Fruit fly (Drosophila melanogaster): ENCODE measurements around the gene alpha-Est1.

The alpha-Est1 gene

dm6 chr3R:7504989-7505761, 43.7 kb downstream of the alpha-Est1 start, which contains the start of gene alpha-Est9 (continued):
- no peak for TF ChIP-seq Sp1 (GFP tag; optimal IDR thresholded peaks at IDR 0.05)
- peak; percentile 55 for TF ChIP-seq h (GFP tag; optimal IDR thresholded peaks at IDR 0.05)
- no peak for TF ChIP-seq dsf (GFP tag; optimal IDR thresholded peaks at IDR 0.05; ENCODE audit: borderline replicate concordance)
- TF ChIP-seq sage (GFP tag; optimal IDR thresholded peaks at IDR 0.05), result no peak

- TF ChIP-seq Myc (optimal IDR thresholded peaks at IDR 0.05) (no peak), ey (GFP tag; optimal IDR thresholded peaks at IDR 0.05) (no peak)
Observed at dm6 chr3R:7503216-7503615, 45.7 kb downstream of the alpha-Est1 start.

- no peak for TF ChIP-seq GATAd (GFP tag; optimal IDR thresholded peaks at IDR 0.05)
- TF ChIP-seq h (GFP tag; optimal IDR thresholded peaks at IDR 0.05), result no peak
- no peak for TF ChIP-seq woc (GFP tag; optimal IDR thresholded peaks at IDR 0.05)
- TF ChIP-seq br (GFP tag; optimal IDR thresholded peaks at IDR 0.05), result no peak
- no peak for TF ChIP-seq jim (GFP tag; optimal IDR thresholded peaks at IDR 0.05)
- TF ChIP-seq Rel (GFP tag; optimal IDR thresholded peaks at IDR 0.05), result no peak
- no peak for TF ChIP-seq Rel (tag; optimal IDR thresholded peaks at IDR 0.05)
Observed at dm6 chr3R:7502276-7502675, 46.6 kb downstream of the alpha-Est1 start, which contains the start of gene Mics1. TSS of gene Mics1 (minus strand) at chr3R:7502376.

dm6 chr3R:7500513-7500912, 48.4 kb downstream of the alpha-Est1 start:
- TF ChIP-seq N (GFP tag; optimal IDR thresholded peaks at IDR 0.05) (no peak), h (GFP tag; optimal IDR thresholded peaks at IDR 0.05) (peak; percentile 33), rgr (GFP tag; optimal IDR thresholded peaks at IDR 0.05) (peak; percentile 31)

- TF ChIP-seq sage (GFP tag; optimal IDR thresholded peaks at IDR 0.05) (no peak), Abd-B (GFP tag; optimal IDR thresholded peaks at IDR 0.05) (no peak), Sp1 (GFP tag; optimal IDR thresholded peaks at IDR 0.05) (no peak), CG32264 (GFP tag; optimal IDR thresholded peaks at IDR 0.05) (no peak), HLH106 (tag; optimal IDR thresholded peaks at IDR 0.05) (no peak), OdsH (GFP tag; optimal IDR thresholded peaks at IDR 0.05) (no peak), h (GFP tag; optimal IDR thresholded peaks at IDR 0.05) (no peak), Hnf4 (GFP tag; optimal IDR thresholded peaks at IDR 0.05) (no peak), ey (GFP tag; optimal IDR thresholded peaks at IDR 0.05) (no peak), Hr83 (GFP tag; optimal IDR thresholded peaks at IDR 0.05; ENCODE audit: poor library complexity, severe bottlenecking) (no peak), tai (GFP tag; optimal IDR thresholded peaks at IDR 0.05) (no peak), lola (GFP tag; optimal IDR thresholded peaks at IDR 0.05) (no peak)
Observed at dm6 chr3R:7499488-7499887, 49.4 kb downstream of the alpha-Est1 start.

- TF ChIP-seq Rel (GFP tag; optimal IDR thresholded peaks at IDR 0.05) (peak; percentile 18), Rel (tag; optimal IDR thresholded peaks at IDR 0.05) (peak; percentile 74), Sp1 (GFP tag; optimal IDR thresholded peaks at IDR 0.05) (peak; percentile 16), woc (GFP tag; optimal IDR thresholded peaks at IDR 0.05) (no peak), Myc (optimal IDR thresholded peaks at IDR 0.05) (no peak), CrebA (GFP tag; optimal IDR thresholded peaks at IDR 0.05; ENCODE audit: borderline replicate concordance) (peak; percentile 41), sage (GFP tag; optimal IDR thresholded peaks at IDR 0.05) (no peak), OdsH (GFP tag; optimal IDR thresholded peaks at IDR 0.05) (peak; percentile 25), h (GFP tag; optimal IDR thresholded peaks at IDR 0.05) (peak; percentile 56), ey (GFP tag; optimal IDR thresholded peaks at IDR 0.05) (no peak), psq (GFP tag; optimal IDR thresholded peaks at IDR 0.05) (no peak), br (GFP tag; optimal IDR thresholded peaks at IDR 0.05) (peak; percentile 33), Dfd (GFP tag; optimal IDR thresholded peaks at IDR 0.05) (no peak), CG9705 (GFP tag; optimal IDR thresholded peaks at IDR 0.05) (no peak), Hr83 (GFP tag; optimal IDR thresholded peaks at IDR 0.05; ENCODE audit: poor library complexity, severe bottlenecking) (no peak)
Observed at dm6 chr3R:7497488-7497887, 51.4 kb downstream of the alpha-Est1 start.
